Worm (Caenorhabditis elegans): Measurements from ENCODE around the gene Y56A3A.30.

DNA sequence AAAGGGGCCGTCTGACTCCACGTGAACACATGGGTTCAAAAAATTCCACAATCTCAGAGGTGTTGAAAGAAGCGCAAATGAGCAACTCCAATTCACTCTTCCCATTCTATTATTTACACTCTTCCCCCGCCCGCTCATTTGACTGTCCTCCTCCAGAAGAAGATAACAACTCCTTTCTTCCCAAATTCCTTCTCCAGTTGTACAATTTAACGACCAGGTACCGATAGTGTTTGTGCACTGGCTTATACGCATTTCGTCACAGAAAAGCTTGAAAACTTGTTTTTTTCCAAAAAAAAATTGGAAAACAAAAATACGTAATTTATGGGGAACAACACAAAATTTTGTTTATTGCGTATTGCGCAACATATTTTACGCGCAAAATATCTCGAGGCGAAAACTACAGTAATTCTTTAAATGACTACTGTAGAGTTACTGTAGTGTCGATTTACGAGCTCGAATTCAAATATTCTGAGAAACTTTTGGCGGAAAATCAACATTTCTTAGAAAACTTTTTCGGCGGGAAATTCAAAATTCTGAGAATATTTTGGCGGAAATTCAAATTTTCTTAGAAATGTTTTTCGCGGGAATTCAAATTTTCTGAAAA, 29.5 kb downstream of the Y56A3A.30 start:
- TF ChIP-seq tab-1 (GFP tag; IDR thresholded peaks at IDR 0.05) (no peak), ref-1 (GFP tag; conservative IDR thresholded peaks at IDR 0.05) (no peak), flt-1 (GFP tag; IDR thresholded peaks at IDR 0.05) (no peak), med-1 (GFP tag; optimal IDR thresholded peaks at IDR 0.05; ENCODE audit: insufficient read depth) (no peak), T22C8.4 (GFP tag; IDR thresholded peaks at IDR 0.05) (no peak), klf-2 (GFP tag; conservative IDR thresholded peaks at IDR 0.05) (no peak), cog-1 (tag; optimal IDR thresholded peaks at IDR 0.05) (no peak), ztf-23 (GFP tag; IDR thresholded peaks at IDR 0.05) (no peak)

Data from whole organism, midembryonic.